Worm (Caenorhabditis elegans): Measurements from ENCODE around the gene far-1.

Gene far-1

DNA sequence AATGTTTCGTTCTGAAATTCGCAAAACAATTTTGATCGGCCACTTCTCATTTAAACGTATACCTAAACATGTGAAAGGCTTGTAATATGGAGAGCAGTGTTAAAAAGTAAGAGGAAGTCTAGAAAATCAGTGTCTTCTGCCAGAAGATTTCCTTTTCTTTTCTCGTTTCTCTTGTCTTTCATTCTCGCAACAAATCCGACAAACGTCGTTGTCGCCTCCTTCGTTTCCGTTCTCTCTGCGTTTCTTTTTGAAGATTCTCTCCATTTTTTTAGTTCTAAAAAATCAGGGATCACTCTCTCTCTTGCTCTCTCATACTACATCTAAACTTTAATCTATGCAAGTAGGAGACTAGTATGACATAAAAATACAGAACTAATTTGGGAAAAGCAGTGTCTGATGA is 33.7 kb downstream of the far-1 start:
- TF ChIP-seq fkh-8 (tag; optimal IDR thresholded peaks at IDR 0.05), result no peak
- TF ChIP-seq fkh-10 (GFP tag; optimal IDR thresholded peaks at IDR 0.05), result peak; percentile 57

DNA sequence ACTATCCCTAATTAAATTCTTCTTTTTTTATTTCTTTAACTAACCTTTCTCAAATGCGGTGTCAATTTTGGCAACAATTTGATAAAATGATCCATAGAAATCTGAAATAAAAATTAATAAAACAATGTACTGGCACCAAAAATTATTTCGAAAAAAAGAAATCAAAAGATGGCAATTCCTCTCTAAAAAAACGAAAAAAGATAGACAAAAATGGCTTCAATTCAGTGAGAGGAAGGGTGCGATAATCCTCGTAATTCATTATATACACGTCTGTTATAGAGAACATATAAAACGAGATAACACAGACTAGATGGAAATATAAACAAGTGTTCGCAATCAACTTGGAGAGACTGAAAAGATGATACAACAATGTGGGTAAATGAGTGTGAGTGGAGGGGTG is 35.1 kb downstream of the far-1 start, which contains the start of gene R107.2:
R107.2 (minus strand) TSS at position 101 of the 400 bp plus-strand sequence.
- TF ChIP-seq tbx-2 (tag; optimal IDR thresholded peaks at IDR 0.05), result no peak
- no peak for TF ChIP-seq ceh-82 (tag; optimal IDR thresholded peaks at IDR 0.05)
- TF ChIP-seq F16B12.6 (tag; optimal IDR thresholded peaks at IDR 0.05), result no peak
- TF ChIP-seq jun-1 (tag; optimal IDR thresholded peaks at IDR 0.05), result no peak
- no peak for TF ChIP-seq ces-1 (GFP tag; optimal IDR thresholded peaks at IDR 0.05)
- no peak for TF ChIP-seq nhr-85 (tag)

DNA sequence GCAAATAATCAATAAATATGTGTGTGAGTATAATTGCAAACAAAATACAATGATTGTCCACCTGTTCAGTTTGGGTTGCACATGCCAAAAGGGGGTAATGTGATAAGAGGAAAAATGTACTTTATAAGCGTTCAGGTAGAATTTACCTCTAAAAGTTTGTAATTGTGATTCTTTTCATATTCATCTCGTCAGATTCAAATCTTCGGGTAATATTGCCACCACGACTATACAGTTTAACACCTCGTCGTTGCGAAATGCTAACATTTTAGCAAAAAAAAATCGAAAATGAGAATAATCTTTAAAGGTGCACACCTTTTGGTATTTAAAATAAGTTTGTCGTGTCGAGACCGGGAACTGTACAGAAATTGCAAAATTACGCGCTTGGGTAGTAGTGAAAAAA is 37.8 kb downstream of the far-1 start, which contains the start of gene nac-2:
nac-2 (minus strand) TSS at position 101 of the 400 bp plus-strand sequence.
- no peak for TF ChIP-seq nhr-90 (tag; optimal IDR thresholded peaks at IDR 0.05; ENCODE audit: poor library complexity)
- TF ChIP-seq ets-5 (GFP tag; IDR thresholded peaks at IDR 0.05), result no peak
- TF ChIP-seq ceh-8 (GFP tag; optimal IDR thresholded peaks at IDR 0.05), result no peak
- no peak for TF ChIP-seq pqm-1 (tag; optimal IDR thresholded peaks at IDR 0.05)
- TF ChIP-seq egl-13 (tag; optimal IDR thresholded peaks at IDR 0.05), result no peak
- no peak for TF ChIP-seq nhr-28 (tag; optimal IDR thresholded peaks at IDR 0.05)
- no peak for TF ChIP-seq efl-1 (optimal IDR thresholded peaks at IDR 0.05)
- no peak for TF ChIP-seq efl-1 (GFP tag; optimal IDR thresholded peaks at IDR 0.05 in 1 of 2)
- TF ChIP-seq ceh-88 (GFP tag; IDR thresholded peaks at IDR 0.05), result no peak
- TF ChIP-seq lir-3 (tag; optimal IDR thresholded peaks at IDR 0.05; ENCODE audit: poor library complexity), result no peak
- TF ChIP-seq nhr-237 (tag; optimal IDR thresholded peaks at IDR 0.05), result no peak
- no peak for TF ChIP-seq ceh-63 (GFP tag; optimal IDR thresholded peaks at IDR 0.05)
- TF ChIP-seq hpl-2 (GFP tag; optimal IDR thresholded peaks at IDR 0.05), result no peak

DNA sequence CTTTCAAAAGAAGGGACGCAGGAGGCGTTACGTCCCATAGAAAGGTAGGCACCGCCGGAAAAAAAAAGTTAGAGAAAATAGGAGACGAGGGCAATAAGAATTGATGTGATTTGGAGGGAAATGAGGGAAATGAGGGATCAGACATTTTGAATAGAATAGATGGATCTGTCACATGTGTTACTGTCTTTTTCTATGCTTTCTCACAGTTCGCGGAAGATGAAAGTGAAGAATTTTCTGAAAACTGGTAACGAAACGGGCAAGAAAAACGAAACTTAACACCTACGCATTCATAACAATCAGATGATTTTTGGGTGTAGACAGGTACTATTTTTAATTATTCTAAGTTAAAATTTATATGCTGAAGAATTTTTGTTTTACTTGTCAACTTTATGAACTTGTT is 43.3 kb downstream of the far-1 start, which contains the start of gene R107.9:
R107.9 (plus strand) TSS at position 301 of the 400 bp plus-strand sequence.
- TF ChIP-seq nhr-47 (tag; optimal IDR thresholded peaks at IDR 0.05), result no peak
- TF ChIP-seq blmp-1 (tag; optimal IDR thresholded peaks at IDR 0.05), result peak; percentile 40
- no peak for TF ChIP-seq efl-1 (optimal IDR thresholded peaks at IDR 0.05)
- TF ChIP-seq efl-1 (GFP tag; optimal IDR thresholded peaks at IDR 0.05 in 1 of 2), result peak in 1 of 2 experiments; percentile 73
- TF ChIP-seq alr-1 (tag; optimal IDR thresholded peaks at IDR 0.05; ENCODE audit: borderline replicate concordance), result no peak
- no peak for TF ChIP-seq ets-5 (GFP tag; IDR thresholded peaks at IDR 0.05)
- TF ChIP-seq swsn-7 (tag; optimal IDR thresholded peaks at IDR 0.05), result no peak

DNA sequence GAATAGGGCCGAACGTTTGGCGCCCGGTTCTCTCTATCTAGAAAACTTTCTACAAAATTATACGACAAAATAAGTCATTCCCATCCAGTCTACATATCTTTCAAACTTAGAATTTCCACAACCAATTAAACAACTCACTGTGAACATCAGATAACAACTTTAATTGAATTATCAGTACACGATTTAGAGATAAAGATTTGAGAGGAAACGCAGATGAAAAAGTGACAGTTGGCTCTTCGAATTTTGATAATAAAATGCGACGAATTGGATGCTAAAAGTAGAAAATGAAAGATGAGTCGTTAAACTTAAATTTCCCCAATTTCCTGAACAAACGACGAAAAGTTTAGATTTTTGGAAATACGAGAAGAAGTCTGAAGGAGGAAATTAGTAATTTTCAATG is 45.9 kb downstream of the far-1 start:
- TF ChIP-seq lir-3 (tag; optimal IDR thresholded peaks at IDR 0.05; ENCODE audit: poor library complexity) (no peak), pqm-1 (tag; optimal IDR thresholded peaks at IDR 0.05) (peak; percentile 8), mdl-1 (tag; optimal IDR thresholded peaks at IDR 0.05) (no peak), elt-3 (tag; optimal IDR thresholded peaks at IDR 0.05) (no peak), mep-1 (tag; optimal IDR thresholded peaks at IDR 0.05) (no peak), rnt-1 (tag; optimal IDR thresholded peaks at IDR 0.05) (peak; percentile 7), unc-130 (tag; optimal IDR thresholded peaks at IDR 0.05) (no peak), lin-14 (GFP tag; optimal IDR thresholded peaks at IDR 0.05) (no peak), elt-2 (tag; optimal IDR thresholded peaks at IDR 0.05) (peak; percentile 48), lin-15B (tag; optimal IDR thresholded peaks at IDR 0.05) (no peak), unc-86 (tag; optimal IDR thresholded peaks at IDR 0.05) (no peak)
